Worm (Caenorhabditis elegans): Measurements from ENCODE around the gene mrpl-16.
A peak's percentile ranks its signal among the peaks of the same experiment; 100 is the strongest.

mrpl-16 gene

DNA sequence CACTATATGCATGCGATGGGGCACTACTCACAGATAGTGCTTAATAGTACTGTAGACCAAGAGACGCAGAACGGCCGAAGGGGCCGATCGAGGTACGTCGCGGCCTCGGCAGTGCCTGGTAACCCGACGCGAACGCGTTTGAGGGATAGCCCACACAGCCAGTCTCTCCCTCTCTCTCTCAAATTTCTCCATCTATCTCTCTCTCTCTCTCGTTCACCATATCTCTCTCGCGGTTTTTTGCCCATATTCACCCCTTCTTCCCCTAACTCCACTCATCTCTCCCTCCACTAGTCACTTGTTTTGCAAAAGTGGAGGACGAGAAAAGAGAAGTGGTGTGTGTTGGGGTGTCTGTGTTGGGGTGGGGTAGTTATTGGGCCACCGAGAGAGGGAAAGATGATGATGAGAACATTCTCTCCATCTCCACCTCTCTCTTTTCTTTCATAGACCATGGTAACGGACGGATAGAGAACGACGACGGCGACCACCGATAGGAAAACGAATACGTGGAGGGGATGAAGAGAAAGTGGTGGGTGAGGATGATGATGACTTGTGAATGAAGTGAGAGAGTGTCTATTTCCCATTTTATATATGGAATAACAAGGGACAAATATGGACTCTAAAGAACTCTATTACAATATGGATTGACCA lies 37.3 kb upstream of the mrpl-16 start:
- TF ChIP-seq tbx-37 (GFP tag; conservative IDR thresholded peaks at IDR 0.05) (no peak), sea-1 (GFP tag; conservative IDR thresholded peaks at IDR 0.05) (0 out of 2 replicates have a peak, but pooled peaks have one; percentile 23), tra-4 (tag; optimal IDR thresholded peaks at IDR 0.05) (no peak), aly-1 (tag; optimal IDR thresholded peaks at IDR 0.05) (peak; percentile 67), ama-1 (optimal IDR thresholded peaks at IDR 0.05) (no peak), scrt-1 (GFP tag; IDR thresholded peaks at IDR 0.05) (no peak), hmbx-1 (tag; optimal IDR thresholded peaks at IDR 0.05) (no peak), ceh-13 (GFP tag; optimal IDR thresholded peaks at IDR 0.05) (no peak), ceh-36 (tag; optimal IDR thresholded peaks at IDR 0.05) (peak; percentile 7), F13C5.2 (tag; optimal IDR thresholded peaks at IDR 0.05) (peak; percentile 83), ets-7 (tag; optimal IDR thresholded peaks at IDR 0.05) (no peak), hmg-4 (GFP tag; optimal IDR thresholded peaks at IDR 0.05) (peak; percentile 87)

DNA sequence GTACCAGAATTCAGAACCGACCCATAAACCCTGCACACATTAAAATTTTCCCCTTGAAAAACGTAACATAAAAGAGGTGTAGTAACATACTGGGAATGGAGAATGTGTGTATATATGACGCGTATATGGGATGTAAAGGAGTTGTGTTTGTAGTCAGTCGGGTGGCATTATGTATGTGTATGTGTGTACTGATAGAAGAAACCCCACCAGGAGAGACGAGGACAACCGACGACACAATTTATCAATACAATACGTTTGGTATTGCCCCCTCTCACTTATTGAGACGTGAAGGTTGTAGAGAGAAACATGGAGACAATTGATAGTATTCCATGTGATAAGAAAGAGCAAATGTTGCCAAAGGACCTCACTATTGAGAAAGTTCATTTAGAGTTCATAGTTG lies 36.1 kb upstream of the mrpl-16 start:
- TF ChIP-seq sea-1 (GFP tag; conservative IDR thresholded peaks at IDR 0.05), result no peak
- no peak for TF ChIP-seq B0310.2 (tag; optimal IDR thresholded peaks at IDR 0.05)
- TF ChIP-seq tbx-11 (GFP tag; IDR thresholded peaks at IDR 0.05), result no peak
- TF ChIP-seq aly-1 (tag; optimal IDR thresholded peaks at IDR 0.05), result no peak
- no peak for TF ChIP-seq pes-1 (GFP tag; IDR thresholded peaks at IDR 0.05)
- TF ChIP-seq hmg-4 (GFP tag; optimal IDR thresholded peaks at IDR 0.05), result no peak
- TF ChIP-seq ceh-13 (GFP tag; optimal IDR thresholded peaks at IDR 0.05), result no peak
- no peak for TF ChIP-seq tra-4 (tag; optimal IDR thresholded peaks at IDR 0.05)
- TF ChIP-seq scrt-1 (GFP tag; IDR thresholded peaks at IDR 0.05), result no peak
- TF ChIP-seq flt-1 (GFP tag; IDR thresholded peaks at IDR 0.05), result no peak
- TF ChIP-seq F13C5.2 (tag; optimal IDR thresholded peaks at IDR 0.05), result no peak
- TF ChIP-seq hnd-1 (tag; optimal IDR thresholded peaks at IDR 0.05), result no peak
- no peak for TF ChIP-seq ets-7 (tag; optimal IDR thresholded peaks at IDR 0.05)
- no peak for TF ChIP-seq ceh-36 (tag; optimal IDR thresholded peaks at IDR 0.05)
- TF ChIP-seq ama-1 (optimal IDR thresholded peaks at IDR 0.05), result no peak
- no peak for TF ChIP-seq tbx-37 (GFP tag; conservative IDR thresholded peaks at IDR 0.05)

DNA sequence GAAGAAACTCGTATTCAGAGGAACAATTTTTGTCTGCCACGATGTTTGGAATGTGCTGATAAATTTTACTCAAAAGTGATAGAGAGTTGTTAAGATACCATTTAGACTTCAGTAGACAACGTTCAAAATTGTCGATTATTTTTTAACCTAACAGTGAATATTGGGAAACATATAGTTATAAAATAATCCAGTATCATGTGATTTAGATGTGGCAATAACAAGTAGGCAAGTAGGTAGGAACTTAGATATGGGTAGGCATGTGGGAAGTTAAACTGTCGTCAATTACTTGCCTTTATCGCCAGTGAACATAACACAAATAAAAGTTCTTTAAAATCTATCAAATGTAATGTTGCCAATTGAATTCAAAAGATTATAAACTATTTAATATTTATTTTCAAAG lies 32.7 kb upstream of the mrpl-16 start, which contains the start of gene T23F11.11:
Gene T23F11.11, minus strand, starts transcription at position 101 of the 400 bp plus-strand sequence.
- TF ChIP-seq hnd-1 (tag; optimal IDR thresholded peaks at IDR 0.05), result no peak
- no peak for TF ChIP-seq scrt-1 (GFP tag; IDR thresholded peaks at IDR 0.05)
- TF ChIP-seq F13C5.2 (tag; optimal IDR thresholded peaks at IDR 0.05), result no peak
- TF ChIP-seq ceh-36 (tag; optimal IDR thresholded peaks at IDR 0.05), result no peak
- no peak for TF ChIP-seq hmg-4 (GFP tag; optimal IDR thresholded peaks at IDR 0.05)
- no peak for TF ChIP-seq B0310.2 (tag; optimal IDR thresholded peaks at IDR 0.05)
- no peak for TF ChIP-seq ceh-13 (GFP tag; optimal IDR thresholded peaks at IDR 0.05)
- TF ChIP-seq sea-1 (GFP tag; conservative IDR thresholded peaks at IDR 0.05), result no peak

DNA sequence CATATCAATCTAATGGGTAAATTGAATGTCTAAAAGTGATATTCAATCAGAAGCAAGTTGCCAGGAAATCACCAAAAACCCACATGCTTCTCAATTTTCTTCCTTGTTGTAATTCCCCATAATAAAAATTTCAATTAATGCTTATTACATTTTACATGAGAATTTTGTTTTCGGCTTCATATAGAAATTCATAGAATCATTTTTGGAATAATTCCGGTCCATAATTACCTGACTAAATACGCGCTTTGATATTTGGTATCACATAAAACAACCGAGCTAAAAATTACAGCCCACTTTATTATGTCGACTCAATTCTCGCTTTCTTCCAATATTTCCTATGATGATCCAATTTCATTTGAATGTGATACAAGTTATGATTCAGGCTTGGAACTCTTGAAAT lies 32.3 kb upstream of the mrpl-16 start, which contains the start of gene srg-13:
Gene srg-13, plus strand, starts transcription at position 301 of the 400 bp plus-strand sequence.
- TF ChIP-seq ets-7 (tag; optimal IDR thresholded peaks at IDR 0.05), result no peak
- no peak for TF ChIP-seq tbx-11 (GFP tag; IDR thresholded peaks at IDR 0.05)
- no peak for TF ChIP-seq tbx-37 (GFP tag; conservative IDR thresholded peaks at IDR 0.05)
- no peak for TF ChIP-seq hnd-1 (tag; optimal IDR thresholded peaks at IDR 0.05)
- TF ChIP-seq B0310.2 (tag; optimal IDR thresholded peaks at IDR 0.05), result no peak
- TF ChIP-seq scrt-1 (GFP tag; IDR thresholded peaks at IDR 0.05), result no peak
- no peak for TF ChIP-seq sea-1 (GFP tag; conservative IDR thresholded peaks at IDR 0.05)
- no peak for TF ChIP-seq aly-1 (tag; optimal IDR thresholded peaks at IDR 0.05)
- no peak for TF ChIP-seq hmbx-1 (tag; optimal IDR thresholded peaks at IDR 0.05)
- TF ChIP-seq pes-1 (GFP tag; IDR thresholded peaks at IDR 0.05), result no peak
- no peak for TF ChIP-seq flt-1 (GFP tag; IDR thresholded peaks at IDR 0.05)
- no peak for TF ChIP-seq tra-4 (tag; optimal IDR thresholded peaks at IDR 0.05)
- no peak for TF ChIP-seq ceh-13 (GFP tag; optimal IDR thresholded peaks at IDR 0.05)
- no peak for TF ChIP-seq ceh-36 (tag; optimal IDR thresholded peaks at IDR 0.05)
- no peak for TF ChIP-seq hmg-4 (GFP tag; optimal IDR thresholded peaks at IDR 0.05)
- no peak for TF ChIP-seq ama-1 (optimal IDR thresholded peaks at IDR 0.05)
- no peak for TF ChIP-seq F13C5.2 (tag; optimal IDR thresholded peaks at IDR 0.05)

DNA sequence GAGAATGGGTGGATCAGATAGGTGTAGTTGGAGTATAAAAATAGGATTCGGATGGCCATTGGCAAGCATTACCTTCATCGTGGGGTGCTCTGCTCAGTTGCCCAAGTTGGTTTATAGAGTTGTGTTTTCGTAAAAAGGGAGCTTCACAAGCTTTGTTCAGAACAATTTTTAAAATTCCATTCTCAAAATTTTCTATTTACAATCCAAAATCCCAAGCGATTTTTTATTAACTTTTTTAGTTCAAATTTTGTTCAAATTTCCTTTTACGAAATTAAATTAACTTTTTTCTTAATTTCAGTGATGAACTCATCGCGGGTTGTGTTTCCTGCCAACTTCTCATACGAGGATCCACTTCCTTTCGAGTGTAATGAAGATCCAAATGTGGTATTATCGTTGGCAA lies 26.7 kb upstream of the mrpl-16 start, which contains the start of gene srg-10:
Gene srg-10, plus strand, starts transcription at position 301 of the 400 bp plus-strand sequence.
- TF ChIP-seq hmg-4 (GFP tag; optimal IDR thresholded peaks at IDR 0.05), result no peak
- no peak for TF ChIP-seq flt-1 (GFP tag; IDR thresholded peaks at IDR 0.05)
- no peak for TF ChIP-seq hnd-1 (tag; optimal IDR thresholded peaks at IDR 0.05)
- no peak for TF ChIP-seq B0310.2 (tag; optimal IDR thresholded peaks at IDR 0.05)
- TF ChIP-seq tbx-37 (GFP tag; conservative IDR thresholded peaks at IDR 0.05), result no peak
- no peak for TF ChIP-seq aly-1 (tag; optimal IDR thresholded peaks at IDR 0.05)
- TF ChIP-seq ceh-36 (tag; optimal IDR thresholded peaks at IDR 0.05), result no peak
- TF ChIP-seq F13C5.2 (tag; optimal IDR thresholded peaks at IDR 0.05), result no peak
- no peak for TF ChIP-seq tbx-11 (GFP tag; IDR thresholded peaks at IDR 0.05)
- no peak for TF ChIP-seq sea-1 (GFP tag; conservative IDR thresholded peaks at IDR 0.05)
- no peak for TF ChIP-seq hmbx-1 (tag; optimal IDR thresholded peaks at IDR 0.05)
- TF ChIP-seq ceh-13 (GFP tag; optimal IDR thresholded peaks at IDR 0.05), result no peak
- TF ChIP-seq pes-1 (GFP tag; IDR thresholded peaks at IDR 0.05), result no peak

DNA sequence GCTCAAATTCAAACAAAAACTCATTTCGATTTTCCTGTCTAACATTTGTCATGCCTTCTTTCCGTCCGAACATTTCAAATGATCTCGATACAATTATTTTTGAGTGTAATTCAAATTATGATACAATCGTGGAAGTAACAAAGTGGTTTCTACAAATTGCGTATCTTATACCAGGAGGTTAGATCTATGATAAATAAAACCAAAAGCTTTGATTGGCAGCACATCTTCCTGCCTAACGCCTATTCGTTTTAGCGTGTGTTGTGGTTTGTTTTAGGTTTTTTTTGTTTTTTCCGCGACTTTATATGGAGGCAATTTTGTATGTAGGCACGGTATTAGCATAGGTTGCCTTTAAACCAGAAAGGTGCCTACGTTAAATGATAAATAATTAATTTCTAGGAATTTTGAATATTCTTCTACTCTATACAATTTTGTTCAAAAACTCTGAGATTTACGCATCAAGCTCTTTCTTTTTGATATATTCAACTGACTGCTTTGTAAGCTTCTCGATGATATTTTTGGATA lies 24.2 kb upstream of the mrpl-16 start, which contains the start of gene srg-11:
Gene srg-11, plus strand, starts transcription at position 51 of the 522 bp plus-strand sequence.
- TF ChIP-seq tbx-11 (GFP tag; IDR thresholded peaks at IDR 0.05), result no peak
- no peak for TF ChIP-seq hnd-1 (tag; optimal IDR thresholded peaks at IDR 0.05)
- no peak for TF ChIP-seq hmg-4 (GFP tag; optimal IDR thresholded peaks at IDR 0.05)
- TF ChIP-seq F13C5.2 (tag; optimal IDR thresholded peaks at IDR 0.05), result no peak
- TF ChIP-seq ama-1 (optimal IDR thresholded peaks at IDR 0.05), result no peak
- TF ChIP-seq pes-1 (GFP tag; IDR thresholded peaks at IDR 0.05), result no peak
- no peak for TF ChIP-seq ceh-13 (GFP tag; optimal IDR thresholded peaks at IDR 0.05)
- TF ChIP-seq ceh-36 (tag; optimal IDR thresholded peaks at IDR 0.05), result no peak
- no peak for TF ChIP-seq scrt-1 (GFP tag; IDR thresholded peaks at IDR 0.05)
- TF ChIP-seq flt-1 (GFP tag; IDR thresholded peaks at IDR 0.05), result no peak
- TF ChIP-seq hmbx-1 (tag; optimal IDR thresholded peaks at IDR 0.05), result no peak
- no peak for TF ChIP-seq tra-4 (tag; optimal IDR thresholded peaks at IDR 0.05)
- no peak for TF ChIP-seq B0310.2 (tag; optimal IDR thresholded peaks at IDR 0.05)
- TF ChIP-seq aly-1 (tag; optimal IDR thresholded peaks at IDR 0.05), result no peak
- no peak for TF ChIP-seq ets-7 (tag; optimal IDR thresholded peaks at IDR 0.05)
- no peak for TF ChIP-seq sea-1 (GFP tag; conservative IDR thresholded peaks at IDR 0.05)
- TF ChIP-seq tbx-37 (GFP tag; conservative IDR thresholded peaks at IDR 0.05), result no peak
